Fruit fly (Drosophila melanogaster) whole organism, embryonic: ENCODE results near the gene CG5160.
A peak's percentile ranks its signal among the peaks of the same experiment; 100 is the strongest.

Experiments used
- CG31388 ChIP-seq: fragments of 200-800 bp; sonication (Bioruptor generic); optimal IDR thresholded peaks from 2 replicates; lab custom pipeline; 2016; ENCODE audit warnings: missing biosample characterization, missing genetic modification characterization
- CG31441 ChIP-seq: fragments of 200-800 bp; sonication (Bioruptor generic); IDR thresholded peaks from 2 replicates; pipeline ENCODE4 v1.3.6; 2022; ENCODE audit warnings: missing biosample characterization, missing genetic modification characterization
- CG7271 ChIP-seq: fragments of 200-800 bp; sonication (Bioruptor generic); optimal IDR thresholded peaks from 2 replicates; lab custom pipeline; 2018; ENCODE audit warnings: missing biosample characterization, mild to moderate bottlenecking, missing genetic modification characterization, moderate library complexity
- CG9876 ChIP-seq: fragments of 200-800 bp; sonication (Bioruptor generic); optimal IDR thresholded peaks from 2 replicates; lab custom pipeline; 2016; ENCODE audit warnings: missing biosample characterization, missing genetic modification characterization
- Dad ChIP-seq: fragments of 200-800 bp; sonication (Bioruptor generic); optimal IDR thresholded peaks from 3 replicates; lab custom pipeline; 2016; ENCODE audit warnings: missing biosample characterization, missing genetic modification characterization
- Scr ChIP-seq: fragments of 200-800 bp; sonication (Bioruptor generic); IDR thresholded peaks from 2 replicates; pipeline ENCODE4 v1.3.6; 2022; ENCODE audit warnings: missing biosample characterization, missing genetic modification characterization; ENCODE audit not compliant: partially characterized antibody
- fru ChIP-seq: fragments of >200 bp; optimal IDR thresholded peaks from 2 replicates; lab custom pipeline; 2017
- gcm ChIP-seq: fragments of 200-800 bp; sonication (Bioruptor generic); optimal IDR thresholded peaks from 2 replicates; lab custom pipeline; 2019; ENCODE audit warnings: missing biosample characterization, mild to moderate bottlenecking, missing genetic modification characterization, moderate library complexity
- lola ChIP-seq, 3 experiments: fragments of >200 bp in 2 of 3; fragments of 200-800 bp in 1 of 3; sonication (Bioruptor generic) in 1 of 3; optimal IDR thresholded peaks; 2 replicates each; lab custom pipeline; 2017 to 2019; ENCODE audit warnings: missing biosample characterization in 3 of 3, missing genetic modification characterization in 3 of 3, mild to moderate bottlenecking in 1 of 3, moderate library complexity in 1 of 3
- onecut ChIP-seq: fragments of 200-800 bp; sonication (Bioruptor generic); IDR thresholded peaks from 2 replicates; pipeline ENCODE4 v1.3.6; 2022; ENCODE audit warnings: missing biosample characterization, missing genetic modification characterization
- sisA ChIP-seq: fragments of 200-800 bp; sonication (Bioruptor generic); IDR thresholded peaks from 2 replicates; pipeline ENCODE4 v1.3.6; 2022; ENCODE audit warnings: missing biosample characterization, missing genetic modification characterization
- tio ChIP-seq: fragments of 200-800 bp; sonication (Bioruptor generic); optimal IDR thresholded peaks from 2 replicates; lab custom pipeline; 2017; ENCODE audit warnings: missing biosample characterization, missing genetic modification characterization, inconsistent platforms
- usp ChIP-seq: fragments of >200 bp; optimal IDR thresholded peaks from 2 replicates; lab custom pipeline; 2017; ENCODE audit warnings: missing biosample characterization, missing genetic modification characterization

DNA sequence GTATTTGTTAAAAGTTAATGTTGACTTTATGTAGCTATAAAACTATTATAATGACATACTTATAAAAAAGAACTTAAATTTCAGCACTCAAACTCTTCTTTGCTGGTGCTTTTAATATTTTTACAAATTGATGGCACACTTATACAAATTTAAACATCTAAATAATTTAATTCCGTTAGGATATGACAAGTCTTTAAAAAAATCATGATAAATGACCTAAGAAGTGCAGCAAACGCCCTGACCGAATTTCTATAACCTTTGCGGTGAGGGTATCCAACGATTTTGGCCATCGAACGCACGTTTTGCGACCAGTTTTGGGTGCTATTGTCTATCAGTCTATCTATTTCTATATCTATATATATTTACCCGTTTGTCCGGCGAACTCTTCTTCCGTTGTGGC is 44.4 kb upstream of the CG5160 start:
- TF ChIP-seq CG31388 (GFP tag; lab: Kevin White, UChicago), result no peak
- TF ChIP-seq CG31441 (GFP tag; lab: Robert Waterston, UW), result no peak
- peak; percentile 35 for TF ChIP-seq tio (GFP tag; lab: Kevin White, UChicago)
- TF ChIP-seq Dad (GFP tag; lab: Kevin White, UChicago), result no peak
- no peak for TF ChIP-seq fru (lab: Kevin White, UChicago)
- no peak for TF ChIP-seq onecut
- no peak for TF ChIP-seq sisA (GFP tag; lab: Robert Waterston, UW)
- TF ChIP-seq usp (GFP tag; lab: Kevin White, UChicago), result no peak
- TF ChIP-seq CG7271 (tag; lab: Kevin White, UChicago), result no peak
- no peak for TF ChIP-seq gcm
- no peak for TF ChIP-seq CG9876 (GFP tag; lab: Kevin White, UChicago)
- TF ChIP-seq Scr (GFP tag; lab: Robert Waterston, UW), result no peak
- no peak for TF ChIP-seq lola (GFP tag; optimal IDR thresholded peaks at IDR 0.05; lab: Kevin White, UChicago)
